Fruit fly (Drosophila melanogaster): Measurements from ENCODE around the gene CG4631.

Gene CG4631

dm6 chr2L:16591934-16592333 is 15.2 kb upstream of the CG4631 start (continued):
- TF ChIP-seq CG15336 (GFP tag; IDR thresholded peaks at IDR 0.05) (peak; percentile 94), topi (GFP tag; optimal IDR thresholded peaks at IDR 0.05) (peak; percentile 80), Gug (GFP tag; IDR thresholded peaks at IDR 0.05) (peak; percentile 82), Hr4 (GFP tag; optimal IDR thresholded peaks at IDR 0.05) (peak; percentile 92), achi (GFP tag; optimal IDR thresholded peaks at IDR 0.05) (peak; percentile 85), CG34406 (GFP tag; optimal IDR thresholded peaks at IDR 0.05) (peak; percentile 76), CG8319 (GFP tag; optimal IDR thresholded peaks at IDR 0.05) (peak; percentile 87), CG10631 (GFP tag; optimal IDR thresholded peaks at IDR 0.05) (peak; percentile 79), CG8119 (GFP tag; IDR thresholded peaks at IDR 0.05) (peak; percentile 92), CG31627 (GFP tag; optimal IDR thresholded peaks at IDR 0.05) (peak; percentile 78), Eip78C (GFP tag) (peak; percentile 96), lz (GFP tag; optimal IDR thresholded peaks at IDR 0.05) (peak; percentile 78), CG16779 (tag; optimal IDR thresholded peaks at IDR 0.05) (peak; percentile 20), CG11294 (GFP tag; IDR thresholded peaks at IDR 0.05) (peak; percentile 61), vri (GFP tag; optimal IDR thresholded peaks at IDR 0.05) (peak; percentile 32), Hr39 (GFP tag; optimal IDR thresholded peaks at IDR 0.05) (peak; percentile 66)

DNA sequence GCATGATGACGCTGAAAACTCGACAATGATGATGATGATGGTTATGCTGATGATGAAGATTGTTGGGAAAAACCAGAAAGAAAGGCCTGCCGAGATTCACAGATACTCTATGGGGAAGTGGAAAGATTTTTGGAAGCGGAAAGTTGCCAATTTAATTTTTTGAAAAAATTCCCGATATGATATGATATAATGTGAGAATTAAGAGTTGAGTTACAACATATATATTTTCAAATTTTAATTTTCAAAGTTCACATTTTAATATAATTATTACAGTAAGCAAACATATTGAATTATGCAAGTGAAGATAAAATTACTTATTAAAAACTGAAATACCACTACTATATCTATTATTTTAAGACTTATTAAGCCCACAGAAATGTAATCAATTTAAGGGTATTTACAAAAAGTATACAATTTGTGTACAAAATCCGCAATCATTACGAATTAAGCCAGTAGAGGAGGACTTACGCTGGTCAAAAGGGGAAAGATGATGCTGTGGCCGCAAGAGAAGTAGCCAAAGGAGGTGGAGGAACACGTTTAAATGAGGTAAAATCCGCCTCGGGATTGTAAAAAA is 13.2 kb upstream of the CG4631 start:
- peak; percentile 18 for TF ChIP-seq CG31627 (GFP tag; optimal IDR thresholded peaks at IDR 0.05)
- TF ChIP-seq topi (GFP tag; optimal IDR thresholded peaks at IDR 0.05), result peak; percentile 32
- no peak for TF ChIP-seq vri (GFP tag; optimal IDR thresholded peaks at IDR 0.05)
- TF ChIP-seq dsx (GFP tag; optimal IDR thresholded peaks at IDR 0.05; ENCODE audit: poor library complexity, severe bottlenecking), result peak; percentile 56
- TF ChIP-seq Sox14 (GFP tag; optimal IDR thresholded peaks at IDR 0.05), result no peak
- TF ChIP-seq CG10631 (GFP tag; optimal IDR thresholded peaks at IDR 0.05), result peak; percentile 66
- peak; percentile 39 for TF ChIP-seq pdm3 (GFP tag; optimal IDR thresholded peaks at IDR 0.05)
- TF ChIP-seq CG9139 (GFP tag; optimal IDR thresholded peaks at IDR 0.05), result no peak
- TF ChIP-seq Hr4 (GFP tag; optimal IDR thresholded peaks at IDR 0.05), result peak; percentile 40
- peak; percentile 55 for TF ChIP-seq CG15336 (GFP tag; IDR thresholded peaks at IDR 0.05)
- peak; percentile 83 for TF ChIP-seq CG32006 (GFP tag; optimal IDR thresholded peaks at IDR 0.05)
- peak; percentile 57 for TF ChIP-seq esn (GFP tag; optimal IDR thresholded peaks at IDR 0.05)
- peak; percentile 56 for TF ChIP-seq CG11762 (GFP tag; optimal IDR thresholded peaks at IDR 0.05; ENCODE audit: insufficient read depth)
- peak; percentile 33 for TF ChIP-seq CG16779 (tag; optimal IDR thresholded peaks at IDR 0.05)
- TF ChIP-seq Sox102F (GFP tag; optimal IDR thresholded peaks at IDR 0.05), result peak; percentile 8
- TF ChIP-seq dac (GFP tag; optimal IDR thresholded peaks at IDR 0.05), result no peak
- TF ChIP-seq CG34406 (GFP tag; optimal IDR thresholded peaks at IDR 0.05), result peak; percentile 65
- peak; percentile 63 for TF ChIP-seq Eip75B (GFP tag; optimal IDR thresholded peaks at IDR 0.05)
- TF ChIP-seq svp (GFP tag), result peak; percentile 75
- TF ChIP-seq CG3919 (GFP tag; optimal IDR thresholded peaks at IDR 0.05), result peak; percentile 65
- TF ChIP-seq Eip78C (GFP tag), result peak; percentile 91
- peak; percentile 33 for TF ChIP-seq spab (GFP tag; optimal IDR thresholded peaks at IDR 0.05)
- peak; percentile 20 for TF ChIP-seq CG10669 (GFP tag; optimal IDR thresholded peaks at IDR 0.05)
- peak; percentile 19 to 53 for TF ChIP-seq ss (GFP tag; optimal IDR thresholded peaks at IDR 0.05)
- TF ChIP-seq CG1621 (tag; optimal IDR thresholded peaks at IDR 0.05), result no peak
- TF ChIP-seq Hr38 (GFP tag; optimal IDR thresholded peaks at IDR 0.05), result no peak
- no peak for TF ChIP-seq Gug (GFP tag; IDR thresholded peaks at IDR 0.05)
- peak; percentile 47 for TF ChIP-seq CG6276 (GFP tag; optimal IDR thresholded peaks at IDR 0.05)
- peak; percentile 29 for TF ChIP-seq fd59A (GFP tag; optimal IDR thresholded peaks at IDR 0.05)
- TF ChIP-seq CG11294 (GFP tag; IDR thresholded peaks at IDR 0.05), result no peak
- TF ChIP-seq CG6854 (GFP tag; optimal IDR thresholded peaks at IDR 0.05), result no peak
- no peak for TF ChIP-seq Ets21C (GFP tag; optimal IDR thresholded peaks at IDR 0.05)
- no peak for TF ChIP-seq Eip93F (GFP tag; optimal IDR thresholded peaks at IDR 0.05)
- TF ChIP-seq Met (GFP tag; optimal IDR thresholded peaks at IDR 0.05), result peak; percentile 47
- TF ChIP-seq CG7368 (GFP tag; optimal IDR thresholded peaks at IDR 0.05), result no peak
- TF ChIP-seq Sox15 (GFP tag; optimal IDR thresholded peaks at IDR 0.05), result no peak
- no peak for TF ChIP-seq Lpt (GFP tag; optimal IDR thresholded peaks at IDR 0.05)
- peak; percentile 35 for TF ChIP-seq CG6808 (GFP tag; optimal IDR thresholded peaks at IDR 0.05)
- 0 out of 3 replicates have a peak, but pooled peaks have one; percentile 41 for TF ChIP-seq eg (GFP tag; IDR thresholded peaks at IDR 0.05)
- TF ChIP-seq fd85E (GFP tag; optimal IDR thresholded peaks at IDR 0.05), result no peak
- TF ChIP-seq cyc (GFP tag; optimal IDR thresholded peaks at IDR 0.05), result no peak
- TF ChIP-seq Smox (GFP tag; optimal IDR thresholded peaks at IDR 0.05), result peak; percentile 46
- TF ChIP-seq CG8632 (GFP tag; optimal IDR thresholded peaks at IDR 0.05), result peak; percentile 53

All from whole organism, prepupa.